Fruit fly (Drosophila melanogaster): ENCODE data around the gene chinmo.

Gene chinmo

DNA sequence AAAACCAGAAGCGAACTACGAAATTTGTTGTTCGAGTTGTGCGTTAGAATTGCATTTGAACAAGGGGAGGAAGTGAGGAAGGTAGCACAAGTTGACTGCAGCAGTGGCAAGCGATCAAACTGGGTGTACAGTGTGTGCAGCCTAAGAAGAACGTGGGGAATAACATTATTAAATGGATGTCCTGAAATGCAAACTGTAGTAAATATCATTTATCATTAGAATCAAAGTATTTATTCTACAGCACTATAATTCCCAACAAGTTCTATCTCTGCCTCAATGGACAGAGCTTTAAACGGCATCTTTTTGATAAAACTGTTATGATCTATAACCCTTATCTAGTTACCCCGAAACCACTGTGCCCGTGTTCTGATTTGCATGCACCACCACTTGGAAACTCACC lies 4.6 kb upstream of the chinmo start (continued):
- TF ChIP-seq gsb (GFP tag; IDR thresholded peaks at IDR 0.05) = no peak
- no peak for TF ChIP-seq klu (GFP tag; IDR thresholded peaks at IDR 0.05)
- no peak for TF ChIP-seq CG1792 (GFP tag; optimal IDR thresholded peaks at IDR 0.05)
- TF ChIP-seq maf-S (GFP tag; optimal IDR thresholded peaks at IDR 0.05) = no peak
- TF ChIP-seq row (GFP tag; IDR thresholded peaks at IDR 0.05) = peak; percentile 53
- no peak for TF ChIP-seq org-1 (GFP tag; optimal IDR thresholded peaks at IDR 0.05)
- no peak for TF ChIP-seq CG17912 (GFP tag; optimal IDR thresholded peaks at IDR 0.05)
- no peak for TF ChIP-seq Gsc (GFP tag; IDR thresholded peaks at IDR 0.05)
- no peak for TF ChIP-seq CG9876 (GFP tag; optimal IDR thresholded peaks at IDR 0.05)
- no peak for TF ChIP-seq CG4730 (GFP tag; IDR thresholded peaks at IDR 0.05)
- TF ChIP-seq CG8359 (GFP tag; optimal IDR thresholded peaks at IDR 0.05; ENCODE audit: borderline replicate concordance) = no peak
- TF ChIP-seq Dp (GFP tag; optimal IDR thresholded peaks at IDR 0.05) = no peak
- no peak for TF ChIP-seq CG12744 (GFP tag; optimal IDR thresholded peaks at IDR 0.05)
- peak; percentile 19 for TF ChIP-seq CG15601 (tag; optimal IDR thresholded peaks at IDR 0.05)
- TF ChIP-seq Doc3 (GFP tag; IDR thresholded peaks at IDR 0.05; ENCODE audit: partially characterized antibody) = no peak
- no peak for TF ChIP-seq CG10274 (GFP tag; optimal IDR thresholded peaks at IDR 0.05)
- TF ChIP-seq gcm (GFP tag; optimal IDR thresholded peaks at IDR 0.05) = no peak
- TF ChIP-seq wek (GFP tag; optimal IDR thresholded peaks at IDR 0.05) = no peak
- peak; percentile 12 for TF ChIP-seq CG9817 (tag; optimal IDR thresholded peaks at IDR 0.05)
- no peak for TF ChIP-seq CG2120 (GFP tag; optimal IDR thresholded peaks at IDR 0.05)
- TF ChIP-seq Xbp1 (GFP tag; optimal IDR thresholded peaks at IDR 0.05) = peak; percentile 32
- TF ChIP-seq CG7987 (GFP tag; optimal IDR thresholded peaks at IDR 0.05) = no peak
- TF ChIP-seq CG6654 (GFP tag; optimal IDR thresholded peaks at IDR 0.05) = no peak
- peak; percentile 57 for TF ChIP-seq phol (tag; optimal IDR thresholded peaks at IDR 0.05)
- TF ChIP-seq Dref (GFP tag; IDR thresholded peaks at IDR 0.05) = no peak
- no peak for TF ChIP-seq Fer2 (tag; optimal IDR thresholded peaks at IDR 0.05)
- TF ChIP-seq CTCF (GFP tag; optimal IDR thresholded peaks at IDR 0.05) = no peak
- peak; percentile 68 for TF ChIP-seq Sox102F (GFP tag; optimal IDR thresholded peaks at IDR 0.05)
- TF ChIP-seq dmrt99B (tag; optimal IDR thresholded peaks at IDR 0.05) = peak; percentile 69
- no peak for TF ChIP-seq Six4 (GFP tag; optimal IDR thresholded peaks at IDR 0.05)
- 0 out of 2 replicates have a peak, but pooled peaks have one; percentile 36 for TF ChIP-seq wor (GFP tag; IDR thresholded peaks at IDR 0.05)
- TF ChIP-seq CG15696 (tag; optimal IDR thresholded peaks at IDR 0.05) = no peak
- TF ChIP-seq Hsf (GFP tag; optimal IDR thresholded peaks at IDR 0.05) = no peak
- TF ChIP-seq HmgZ (tag; optimal IDR thresholded peaks at IDR 0.05) = no peak
- TF ChIP-seq CG13123 (GFP tag; optimal IDR thresholded peaks at IDR 0.05) = no peak
- TF ChIP-seq ranshi (GFP tag; IDR thresholded peaks at IDR 0.05) = no peak
- TF ChIP-seq CG1603 (tag; optimal IDR thresholded peaks at IDR 0.05) = peak; percentile 69
- no peak for TF ChIP-seq ci (GFP tag; IDR thresholded peaks at IDR 0.05)
- TF ChIP-seq ash1 (GFP tag; optimal IDR thresholded peaks at IDR 0.05) = no peak
- TF ChIP-seq CG7928 (GFP tag; optimal IDR thresholded peaks at IDR 0.05) = no peak
- TF ChIP-seq CG10543 (GFP tag; optimal IDR thresholded peaks at IDR 0.05) = no peak
- no peak for TF ChIP-seq Hr3 (GFP tag; optimal IDR thresholded peaks at IDR 0.05)
- peak; percentile 4 for TF ChIP-seq Hmr (GFP tag; optimal IDR thresholded peaks at IDR 0.05)
- TF ChIP-seq CG7963 (GFP tag; IDR thresholded peaks at IDR 0.05; ENCODE audit: partially characterized antibody) = no peak
- TF ChIP-seq hkb (optimal IDR thresholded peaks at IDR 0.05) = no peak
- TF ChIP-seq hkb (GFP tag; IDR thresholded peaks at IDR 0.05) = no peak
- peak; percentile 61 for TF ChIP-seq Blimp-1 (GFP tag; optimal IDR thresholded peaks at IDR 0.05)
- no peak for TF ChIP-seq CG12219 (GFP tag; optimal IDR thresholded peaks at IDR 0.05)
- 0 out of 3 replicates have a peak, but pooled peaks have one; percentile 13 for TF ChIP-seq CG11093 (GFP tag; IDR thresholded peaks at IDR 0.05)
- TF ChIP-seq ERR (GFP tag; optimal IDR thresholded peaks at IDR 0.05) = no peak
- TF ChIP-seq CG8478 (optimal IDR thresholded peaks at IDR 0.05) = no peak
- TF ChIP-seq dmrt11E (tag; optimal IDR thresholded peaks at IDR 0.05) = no peak
- TF ChIP-seq ap (GFP tag; IDR thresholded peaks at IDR 0.05) = 0 out of 2 replicates have a peak, but pooled peaks have one; percentile 23
